Fruit fly (Drosophila melanogaster): ENCODE measurements around the gene CG31635.

The CG31635 gene

DNA sequence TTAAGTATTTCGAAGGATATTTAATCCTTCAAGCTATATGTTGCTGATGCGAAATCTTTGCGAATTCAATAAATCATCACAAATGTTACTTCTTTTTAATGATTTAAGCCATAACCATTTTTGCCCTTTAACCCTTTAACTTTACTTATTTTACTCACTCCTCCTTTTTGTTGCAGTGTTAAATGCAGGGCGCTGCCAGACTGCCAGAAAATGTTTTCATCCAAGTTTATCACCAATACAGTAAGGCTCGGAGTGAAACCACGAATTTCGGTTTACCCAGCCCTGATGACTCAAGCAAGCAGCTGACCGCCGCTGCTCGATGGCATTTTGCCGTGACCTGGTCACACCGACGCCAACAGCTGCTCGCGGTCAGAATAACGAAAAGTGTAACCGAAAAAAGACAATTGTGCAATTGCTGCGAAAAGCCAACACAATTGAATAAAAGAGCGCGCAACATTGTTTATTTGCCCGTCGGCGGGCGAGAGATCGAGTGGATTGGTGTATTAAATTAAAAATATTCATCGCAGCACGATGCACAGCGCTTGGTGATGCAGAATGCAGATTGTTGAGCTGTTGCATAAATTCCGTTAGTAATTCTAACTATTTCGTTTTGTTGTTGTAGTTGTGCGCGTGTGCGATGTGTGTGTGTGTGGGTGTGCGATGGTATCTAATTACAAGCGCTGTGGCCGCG lies 38.1 kb downstream of the CG31635 start, which contains the start of gene CG11050 (continued):
- TF ChIP-seq Deaf1 (tag; optimal IDR thresholded peaks at IDR 0.05) (peak; percentile 41), CG31365 (tag; optimal IDR thresholded peaks at IDR 0.05) (peak; percentile 65), CG33213 (GFP tag; optimal IDR thresholded peaks at IDR 0.05) (peak; percentile 97), HLHmδ (GFP tag; optimal IDR thresholded peaks at IDR 0.05) (peak; percentile 28), CG32532 (GFP tag; IDR thresholded peaks at IDR 0.05) (peak; percentile 87), CG18619 (GFP tag; optimal IDR thresholded peaks at IDR 0.05) (peak; percentile 75), PHDP (tag; optimal IDR thresholded peaks at IDR 0.05) (peak; percentile 83), CG4707 (GFP tag; optimal IDR thresholded peaks at IDR 0.05) (peak; percentile 66), CG18262 (tag; optimal IDR thresholded peaks at IDR 0.05) (peak; percentile 69), chinmo (GFP tag; IDR thresholded peaks at IDR 0.05; ENCODE audit: partially characterized antibody) (peak; percentile 73; the same call in 1 of the 4 replicates), CG10209 (GFP tag; optimal IDR thresholded peaks at IDR 0.05) (peak; percentile 66), Ptx1 (GFP tag; IDR thresholded peaks at IDR 0.05) (peak; percentile 74), ara (GFP tag; IDR thresholded peaks at IDR 0.05) (peak; percentile 69), HLH54F (GFP tag; optimal IDR thresholded peaks at IDR 0.05) (peak; percentile 84), cato (GFP tag; optimal IDR thresholded peaks at IDR 0.05; ENCODE audit: borderline replicate concordance) (peak; percentile 7), CG18764 (GFP tag; optimal IDR thresholded peaks at IDR 0.05) (peak; percentile 72), CG2199 (GFP tag; IDR thresholded peaks at IDR 0.05) (peak; percentile 74; the same call in 1 of the 3 replicates), CG11093 (GFP tag; IDR thresholded peaks at IDR 0.05) (0 out of 3 replicates have a peak, but pooled peaks have one; percentile 29), CG11398 (GFP tag; optimal IDR thresholded peaks at IDR 0.05) (peak; percentile 72), sima (GFP tag; optimal IDR thresholded peaks at IDR 0.05) (peak; percentile 19), Dad (GFP tag; optimal IDR thresholded peaks at IDR 0.05) (peak; percentile 88), Nf-YC (tag; optimal IDR thresholded peaks at IDR 0.05) (peak; percentile 47), CG3995 (GFP tag; optimal IDR thresholded peaks at IDR 0.05) (peak; percentile 21), CG10654 (GFP tag; optimal IDR thresholded peaks at IDR 0.05) (peak; percentile 78), CG17802 (tag; optimal IDR thresholded peaks at IDR 0.05) (peak; percentile 18), sug (tag; optimal IDR thresholded peaks at IDR 0.05) (peak; percentile 70), zf30C (GFP tag; optimal IDR thresholded peaks at IDR 0.05) (peak; percentile 99), Gsc (GFP tag; IDR thresholded peaks at IDR 0.05) (no peak), CG17385 (GFP tag; optimal IDR thresholded peaks at IDR 0.05) (peak; percentile 50), sisA (GFP tag; IDR thresholded peaks at IDR 0.05) (peak; percentile 80), CG1529 (GFP tag; optimal IDR thresholded peaks at IDR 0.05) (peak; percentile 44), Gug (GFP tag; IDR thresholded peaks at IDR 0.05) (peak; percentile 69; the same call in 3 of the 4 replicates), Hmr (GFP tag; optimal IDR thresholded peaks at IDR 0.05) (peak; percentile 94), Mad (GFP tag; optimal IDR thresholded peaks at IDR 0.05) (peak; percentile 83), CG32767 (GFP tag; IDR thresholded peaks at IDR 0.05) (peak; percentile 55), CG4424 (GFP tag; optimal IDR thresholded peaks at IDR 0.05) (peak; percentile 80), sim (GFP tag; IDR thresholded peaks at IDR 0.05) (peak; percentile 49; the same call in 1 of the 2 replicates), CG1024 (GFP tag; IDR thresholded peaks at IDR 0.05) (peak; percentile 72), bbx (GFP tag; IDR thresholded peaks at IDR 0.05; ENCODE audit: partially characterized antibody) (peak; percentile 63; the same call in 1 of the 2 replicates), cad (GFP tag; optimal IDR thresholded peaks at IDR 0.05) (no peak), Poxn (GFP tag; IDR thresholded peaks at IDR 0.05) (no peak), Bteb2 (GFP tag; optimal IDR thresholded peaks at IDR 0.05) (peak; percentile 84), ranshi (GFP tag; IDR thresholded peaks at IDR 0.05) (peak; percentile 76), salm (tag; optimal IDR thresholded peaks at IDR 0.05) (peak; percentile 15), CG8388 (GFP tag; optimal IDR thresholded peaks at IDR 0.05) (peak; percentile 69), CG16813 (GFP tag; IDR thresholded peaks at IDR 0.05; ENCODE audit: partially characterized antibody) (peak; percentile 34; the same call in 1 of the 3 replicates), Bgb (GFP tag; IDR thresholded peaks at IDR 0.05; ENCODE audit: partially characterized antibody) (peak; percentile 62), CG12769 (tag; optimal IDR thresholded peaks at IDR 0.05) (peak; percentile 90), Med (GFP tag) (peak; percentile 98)

Measured in whole organism, embryonic.